Worm (Caenorhabditis elegans): Measurements from ENCODE around the gene egl-44.
A peak's percentile ranks its signal among the peaks of the same experiment; 100 is the strongest.

Gene egl-44

DNA sequence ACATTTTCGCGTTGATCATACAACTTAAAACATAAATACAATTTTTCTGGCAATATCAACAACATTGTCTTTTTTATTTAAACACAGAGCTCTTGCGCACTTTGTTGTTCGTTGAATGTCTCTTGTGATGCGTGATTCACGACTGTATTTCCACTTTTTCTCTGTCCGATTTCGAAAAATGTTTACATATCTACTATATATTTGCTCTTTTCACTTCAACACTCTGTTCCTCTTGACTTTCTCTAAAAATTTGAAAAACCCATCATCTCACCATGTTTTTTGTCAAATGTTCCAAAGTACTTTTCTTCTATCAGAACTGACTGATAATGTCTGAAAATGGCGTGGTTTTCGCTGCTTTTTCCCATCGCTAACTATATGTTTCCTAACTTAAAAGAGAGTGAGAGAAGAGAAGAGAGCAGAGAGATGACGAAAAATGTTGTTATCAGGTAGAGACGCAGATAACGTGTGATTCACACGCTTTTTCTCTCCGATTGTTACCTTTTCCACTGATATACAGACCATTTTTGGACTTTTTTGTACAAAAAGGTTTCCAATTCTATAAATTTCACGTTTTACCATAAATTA, 16.6 kb upstream of the egl-44 start (continued):
- TF ChIP-seq tbx-2 (tag; optimal IDR thresholded peaks at IDR 0.05), result no peak
- no peak for TF ChIP-seq ztf-4 (tag; optimal IDR thresholded peaks at IDR 0.05)
- TF ChIP-seq ets-5 (GFP tag; IDR thresholded peaks at IDR 0.05), result no peak

DNA sequence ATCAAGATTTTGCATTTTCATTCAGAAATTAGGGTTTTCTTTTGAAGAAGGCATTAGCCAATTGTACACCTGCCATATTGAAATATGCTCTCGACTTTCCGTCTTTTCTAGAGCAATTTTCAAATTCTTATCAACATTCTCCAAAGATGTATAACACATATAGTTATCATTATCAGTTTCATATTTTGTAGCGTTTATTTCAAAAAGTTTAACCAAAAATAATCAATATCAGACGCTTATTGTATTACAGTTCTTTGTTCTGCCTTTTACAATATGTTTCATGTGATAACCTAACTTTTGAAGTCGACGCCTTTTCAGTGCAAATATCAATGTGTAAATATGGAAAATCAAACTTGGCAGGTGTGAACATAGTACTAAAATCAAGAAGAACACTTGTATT, 14.7 kb upstream of the egl-44 start:
- TF ChIP-seq elt-2 (tag; optimal IDR thresholded peaks at IDR 0.05) (peak; percentile 65), swsn-7 (tag; optimal IDR thresholded peaks at IDR 0.05) (no peak)

DNA sequence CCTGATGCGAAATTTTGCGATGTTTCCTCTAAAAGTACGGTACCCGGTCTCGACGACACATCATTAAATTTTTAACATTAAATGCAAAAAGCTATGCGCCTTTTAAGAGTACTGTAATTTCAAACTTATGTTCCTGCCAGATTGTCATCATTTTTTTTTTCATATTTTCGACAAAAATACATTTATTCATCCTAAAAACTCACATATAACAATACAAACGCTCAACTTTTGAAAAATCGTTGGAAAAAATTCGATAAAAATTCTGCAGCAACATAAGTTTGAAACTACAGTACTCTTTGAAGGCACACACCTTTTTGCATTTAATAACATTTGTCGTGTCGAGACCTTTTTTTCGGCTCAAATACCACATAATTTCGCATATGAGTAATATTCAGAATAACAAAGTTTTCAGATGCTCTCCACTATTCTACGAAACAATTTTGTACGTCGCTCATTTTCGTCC, 11.6 kb upstream of the egl-44 start, which contains the start of gene frh-1:
Gene frh-1, plus strand, starts transcription at position 413 of the 463 bp plus-strand sequence.
- TF ChIP-seq ceh-88 (GFP tag; IDR thresholded peaks at IDR 0.05), result no peak
- TF ChIP-seq elt-3 (tag; optimal IDR thresholded peaks at IDR 0.05), result no peak
- no peak for TF ChIP-seq skn-1 (tag; optimal IDR thresholded peaks at IDR 0.05)
- no peak for TF ChIP-seq egl-27 (tag; optimal IDR thresholded peaks at IDR 0.05)
- TF ChIP-seq pag-3 (tag; optimal IDR thresholded peaks at IDR 0.05; ENCODE audit: borderline replicate concordance, insufficient read depth), result no peak
- no peak for TF ChIP-seq mep-1 (tag; optimal IDR thresholded peaks at IDR 0.05)
- no peak for TF ChIP-seq nhr-19 (GFP tag; conservative IDR thresholded peaks at IDR 0.05)
- no peak for TF ChIP-seq unc-30 (tag; optimal IDR thresholded peaks at IDR 0.05)
- TF ChIP-seq swsn-7 (tag; optimal IDR thresholded peaks at IDR 0.05), result no peak
- no peak for TF ChIP-seq C16A3.4 (tag; optimal IDR thresholded peaks at IDR 0.05)
- no peak for TF ChIP-seq rnt-1 (tag; optimal IDR thresholded peaks at IDR 0.05)
- TF ChIP-seq snu-23 (GFP tag; optimal IDR thresholded peaks at IDR 0.05), result no peak
- no peak for TF ChIP-seq blmp-1 (tag; optimal IDR thresholded peaks at IDR 0.05)
- TF ChIP-seq pax-3 (tag; optimal IDR thresholded peaks at IDR 0.05), result no peak
- TF ChIP-seq nhr-71 (tag; optimal IDR thresholded peaks at IDR 0.05), result no peak
- no peak for TF ChIP-seq sup-37 (GFP tag; optimal IDR thresholded peaks at IDR 0.05)
- TF ChIP-seq aha-1 (tag; optimal IDR thresholded peaks at IDR 0.05), result no peak

DNA sequence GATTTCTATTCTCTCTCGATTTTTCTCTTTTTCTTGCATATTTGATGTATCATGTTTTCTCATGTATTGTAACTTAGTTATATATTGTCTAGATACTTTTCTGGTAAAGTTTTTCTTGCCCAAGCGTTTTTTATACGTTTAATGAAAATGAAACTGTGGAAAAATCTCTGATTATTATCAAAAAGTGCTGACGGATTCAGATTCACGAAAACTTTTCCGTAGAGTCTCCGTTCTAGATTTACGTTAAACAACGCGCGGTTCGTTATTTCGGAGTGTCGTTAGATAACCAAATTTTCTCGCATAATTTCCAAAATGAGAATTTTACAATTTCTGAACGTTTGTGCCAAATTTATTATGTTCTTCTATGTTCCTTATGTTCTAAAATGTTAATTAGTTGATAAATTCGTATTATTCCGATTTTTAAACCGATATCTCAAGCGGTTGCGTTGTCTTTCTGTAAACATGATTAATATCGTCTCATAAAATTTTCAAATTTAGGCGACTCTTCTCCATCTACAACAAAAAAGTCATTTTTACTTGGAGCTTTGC, 10.4 kb upstream of the egl-44 start, which contains the start of gene ptp-2:
Gene ptp-2, plus strand, starts transcription at position 499 of the 549 bp plus-strand sequence.
- no peak for TF ChIP-seq hpl-2 (GFP tag; optimal IDR thresholded peaks at IDR 0.05)
- peak; percentile 41 for TF ChIP-seq blmp-1 (tag; optimal IDR thresholded peaks at IDR 0.05)
- no peak for TF ChIP-seq nhr-77 (tag; optimal IDR thresholded peaks at IDR 0.05)
- TF ChIP-seq tbx-2 (tag; optimal IDR thresholded peaks at IDR 0.05), result peak; percentile 10
- TF ChIP-seq sup-37 (GFP tag; optimal IDR thresholded peaks at IDR 0.05), result no peak
- peak; percentile 64 for TF ChIP-seq snu-23 (GFP tag; optimal IDR thresholded peaks at IDR 0.05)
- peak; percentile 47 to 58 for TF ChIP-seq efl-1 (optimal IDR thresholded peaks at IDR 0.05)
- peak; percentile 48 to 92 for TF ChIP-seq efl-1 (GFP tag; optimal IDR thresholded peaks at IDR 0.05 in 1 of 2)
- TF ChIP-seq rnt-1 (tag; optimal IDR thresholded peaks at IDR 0.05), result peak; percentile 44
- TF ChIP-seq fkh-10 (GFP tag; optimal IDR thresholded peaks at IDR 0.05), result no peak
- TF ChIP-seq dsc-1 (tag; optimal IDR thresholded peaks at IDR 0.05), result no peak
- TF ChIP-seq unc-130 (tag; optimal IDR thresholded peaks at IDR 0.05), result no peak
- peak; percentile 30 for TF ChIP-seq C16A3.4 (tag; optimal IDR thresholded peaks at IDR 0.05)
- peak; percentile 12 for TF ChIP-seq egl-13 (tag; optimal IDR thresholded peaks at IDR 0.05)
- TF ChIP-seq lin-15B (tag; optimal IDR thresholded peaks at IDR 0.05), result no peak
- peak; percentile 49 to 72 for TF ChIP-seq lsy-2 (tag; optimal IDR thresholded peaks at IDR 0.05)
- peak; percentile 34 for TF ChIP-seq irx-1 (tag; optimal IDR thresholded peaks at IDR 0.05)
- no peak for TF ChIP-seq aly-2 (tag; optimal IDR thresholded peaks at IDR 0.05)
- peak; percentile 22 for TF ChIP-seq mep-1 (tag; optimal IDR thresholded peaks at IDR 0.05)
- TF ChIP-seq tlp-1 (tag; optimal IDR thresholded peaks at IDR 0.05), result no peak
- TF ChIP-seq unc-62 (GFP tag; optimal IDR thresholded peaks at IDR 0.05), result no peak
- TF ChIP-seq mef-2 (tag; optimal IDR thresholded peaks at IDR 0.05), result no peak
- TF ChIP-seq nhr-76 (tag; optimal IDR thresholded peaks at IDR 0.05), result no peak
- TF ChIP-seq swsn-7 (tag; optimal IDR thresholded peaks at IDR 0.05), result peak; percentile 36
- TF ChIP-seq lir-3 (tag; optimal IDR thresholded peaks at IDR 0.05; ENCODE audit: poor library complexity), result peak; percentile 38
- TF ChIP-seq lin-35 (GFP tag; optimal IDR thresholded peaks at IDR 0.05), result peak; percentile 27 to 57
- no peak for TF ChIP-seq unc-86 (tag; optimal IDR thresholded peaks at IDR 0.05)
- peak in 1 of 3 experiments; percentile 24 for TF ChIP-seq ceh-82 (tag; optimal IDR thresholded peaks at IDR 0.05)
- peak; percentile 16 to 62 (median 41) for TF ChIP-seq dpl-1 (GFP tag; optimal IDR thresholded peaks at IDR 0.05)
- no peak for TF ChIP-seq ceh-90 (tag; optimal IDR thresholded peaks at IDR 0.05)
- peak; percentile 65 for TF ChIP-seq nhr-71 (tag; optimal IDR thresholded peaks at IDR 0.05)
- TF ChIP-seq ets-5 (GFP tag; IDR thresholded peaks at IDR 0.05), result no peak
- no peak for TF ChIP-seq C04F5.9 (tag; optimal IDR thresholded peaks at IDR 0.05)
- TF ChIP-seq skn-1 (tag; optimal IDR thresholded peaks at IDR 0.05), result peak; percentile 31
- TF ChIP-seq nhr-85 (tag), result peak; percentile 72
